Worm (Caenorhabditis elegans): ENCODE results near the gene C44B7.5.

C44B7.5 gene

DNA sequence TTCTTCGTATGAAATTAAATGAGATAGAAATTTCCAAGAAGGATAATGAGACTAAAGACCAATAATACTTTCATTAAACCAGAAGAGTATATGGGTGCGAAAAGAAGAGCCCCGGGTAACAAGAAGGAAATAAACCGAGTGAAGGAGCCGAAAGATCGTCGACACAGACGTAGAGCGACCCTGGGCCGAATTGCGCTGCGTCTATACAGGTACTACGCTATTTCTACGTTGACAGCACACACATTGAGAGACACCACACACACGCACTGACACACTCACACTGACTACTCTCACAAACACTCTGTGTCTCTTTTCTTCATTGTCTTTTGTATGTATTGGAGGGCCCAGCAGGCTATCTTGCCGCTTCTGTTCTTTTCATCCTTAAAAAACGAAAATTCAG lies 13.6 kb downstream of the C44B7.5 start (continued):
- no peak for TF ChIP-seq daf-16 (GFP tag; optimal IDR thresholded peaks at IDR 0.05)
- peak; percentile 40 for TF ChIP-seq daf-16 (tag; optimal IDR thresholded peaks at IDR 0.05)

- TF ChIP-seq dve-1 (tag; optimal IDR thresholded peaks at IDR 0.05; ENCODE audit: insufficient read depth) (no peak), aha-1 (tag) (peak; percentile 50), mdl-1 (tag; optimal IDR thresholded peaks at IDR 0.05) (no peak), lin-1 (GFP tag; IDR thresholded peaks at IDR 0.05) (no peak), tra-1 (GFP tag; IDR thresholded peaks at IDR 0.05) (no peak)
Measured at ce11 chrII:6858201-6858600, 14.2 kb downstream of the C44B7.5 start, which contains the start of gene dnj-5. Gene dnj-5 (minus strand): TSS chrII:6858301.

ce11 chrII:6853059-6853466 lies 19.3 kb downstream of the C44B7.5 start:
- TF ChIP-seq nhr-25 (tag; optimal IDR thresholded peaks at IDR 0.05; ENCODE audit: borderline replicate concordance, insufficient read depth) (peak; percentile 75), zfp-2 (tag; optimal IDR thresholded peaks at IDR 0.05) (no peak), aly-2 (tag; optimal IDR thresholded peaks at IDR 0.05) (no peak), madf-5 (GFP tag; IDR thresholded peaks at IDR 0.05) (peak; percentile 18 to 74; a peak in 1 of 4 replicates), set-16 (GFP tag; IDR thresholded peaks at IDR 0.05) (peak; percentile 65), ceh-32 (tag; optimal IDR thresholded peaks at IDR 0.05; ENCODE audit: poor library complexity) (no peak), sdz-12 (GFP tag; optimal IDR thresholded peaks at IDR 0.05) (peak; percentile 83), zip-11 (GFP tag; IDR thresholded peaks at IDR 0.05) (0 out of 2 replicates have a peak, but pooled peaks have one; percentile 36), lin-15B (tag; optimal IDR thresholded peaks at IDR 0.05) (no peak), php-3 (GFP tag; IDR thresholded peaks at IDR 0.05) (peak; percentile 60), ces-1 (GFP tag; optimal IDR thresholded peaks at IDR 0.05) (no peak), jun-1 (tag; optimal IDR thresholded peaks at IDR 0.05) (peak; percentile 16), F26F4.8 (GFP tag; conservative IDR thresholded peaks at IDR 0.05) (peak; percentile 56; the same call in 1 of the 2 replicates), fkh-10 (GFP tag; optimal IDR thresholded peaks at IDR 0.05) (peak; percentile 17), ceh-20 (GFP tag; IDR thresholded peaks at IDR 0.05) (peak; percentile 70), zfp-3 (GFP tag; conservative IDR thresholded peaks at IDR 0.05) (peak; percentile 68; the same call in 1 of the 2 replicates), mxl-3 (GFP tag; optimal IDR thresholded peaks at IDR 0.05) (peak; percentile 64), F44E2.7 (GFP tag; IDR thresholded peaks at IDR 0.05) (peak; percentile 82; the same call in 1 of the 2 replicates), dmd-9 (GFP tag; IDR thresholded peaks at IDR 0.05) (0 out of 2 replicates have a peak, but pooled peaks have one; percentile 21), tag-97 (GFP tag; IDR thresholded peaks at IDR 0.05) (no peak), Y48G9A.11 (GFP tag; IDR thresholded peaks at IDR 0.05) (peak; percentile 67), Y5F2A.4 (GFP tag; optimal IDR thresholded peaks at IDR 0.05) (peak; percentile 14), nhr-28 (tag; optimal IDR thresholded peaks at IDR 0.05) (peak; percentile 68), lin-1 (GFP tag; IDR thresholded peaks at IDR 0.05) (no peak; the same call in 1 of the 2 replicates), fos-1 (tag; optimal IDR thresholded peaks at IDR 0.05) (no peak), aha-1 (tag) (peak; percentile 91), lsy-2 (tag; optimal IDR thresholded peaks at IDR 0.05) (peak; percentile 9 to 58), ceh-82 (tag; optimal IDR thresholded peaks at IDR 0.05) (no peak), lim-7 (GFP tag; IDR thresholded peaks at IDR 0.05) (peak; percentile 85), nhr-11 (tag; optimal IDR thresholded peaks at IDR 0.05) (peak; percentile 76), nhr-111 (GFP tag; optimal IDR thresholded peaks at IDR 0.05) (peak; percentile 52), lin-39 (tag; optimal IDR thresholded peaks at IDR 0.05) (no peak), ceh-62 (tag; optimal IDR thresholded peaks at IDR 0.05) (no peak), ZK337.2 (GFP tag; IDR thresholded peaks at IDR 0.05) (peak; percentile 66; the same call in 1 of the 2 replicates), Y105C5A.15 (GFP tag; IDR thresholded peaks at IDR 0.05) (peak; percentile 73), nhr-76 (tag; optimal IDR thresholded peaks at IDR 0.05) (no peak), unc-39 (tag; optimal IDR thresholded peaks at IDR 0.05) (no peak), saeg-2 (GFP tag; IDR thresholded peaks at IDR 0.05) (0 out of 2 replicates have a peak, but pooled peaks have one; percentile 28), mdl-1 (tag; optimal IDR thresholded peaks at IDR 0.05) (peak in 1 of 2 experiments; percentile 28), dmd-8 (GFP tag; IDR thresholded peaks at IDR 0.05) (peak; percentile 81), ztf-11 (tag; optimal IDR thresholded peaks at IDR 0.05) (no peak), nhr-237 (tag; optimal IDR thresholded peaks at IDR 0.05) (no peak), lir-3 (tag; optimal IDR thresholded peaks at IDR 0.05) (peak; percentile 11), D1046.2 (GFP tag; IDR thresholded peaks at IDR 0.05) (peak; percentile 60; the same call in 1 of the 2 replicates)
